Worm (Caenorhabditis elegans): Measurements from ENCODE around the gene ufbp-1.

DNA sequence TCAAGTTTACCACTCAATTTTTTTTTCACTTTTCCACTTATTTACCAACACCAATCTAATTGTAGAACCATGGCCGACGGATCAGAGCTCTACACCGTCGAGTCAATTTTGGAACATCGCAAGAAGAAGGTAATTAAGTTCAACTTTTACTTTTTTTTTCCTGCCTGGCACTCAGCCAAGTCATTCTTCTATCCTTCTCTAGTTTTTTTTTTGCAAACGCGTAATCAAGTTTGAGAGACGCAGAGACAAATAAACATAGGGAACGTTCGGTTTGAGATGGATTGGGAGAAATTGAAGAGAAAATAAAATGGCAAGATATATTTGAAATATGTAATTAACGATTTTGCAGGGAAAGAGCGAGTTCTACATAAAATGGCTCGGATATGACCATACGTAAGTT, 17.1 kb downstream of the ufbp-1 start, which contains the start of gene cec-1:
- TF ChIP-seq attf-4 (tag; optimal IDR thresholded peaks at IDR 0.05) = no peak
- TF ChIP-seq cey-2 (tag; optimal IDR thresholded peaks at IDR 0.05; ENCODE audit: borderline replicate concordance, insufficient read depth) = no peak
- TF ChIP-seq zag-1 (tag; optimal IDR thresholded peaks at IDR 0.05) = no peak
- no peak for TF ChIP-seq arid-1 (GFP tag; conservative IDR thresholded peaks at IDR 0.05)
- no peak for TF ChIP-seq lin-15B (tag; optimal IDR thresholded peaks at IDR 0.05)
- no peak for TF ChIP-seq ztf-11 (tag; optimal IDR thresholded peaks at IDR 0.05)
- TF ChIP-seq pqm-1 (tag; optimal IDR thresholded peaks at IDR 0.05) = no peak
- peak; percentile 57 for TF ChIP-seq ces-1 (GFP tag; optimal IDR thresholded peaks at IDR 0.05)
- no peak for TF ChIP-seq spr-3 (GFP tag; optimal IDR thresholded peaks at IDR 0.05)
- TF ChIP-seq aly-2 (tag; optimal IDR thresholded peaks at IDR 0.05) = no peak
- no peak for TF ChIP-seq nhr-11 (tag; optimal IDR thresholded peaks at IDR 0.05)

Data from whole organism, L4 larva.